Worm (Caenorhabditis elegans) whole organism, L4/young adult: ENCODE data around the gene T25D10.4.

Experiments used
- W03F9.2 ChIP-seq: fragments of 150-350 bp; optimal IDR thresholded peaks from 2 replicates; lab custom pipeline; 2014; ENCODE audit warnings: missing biosample characterization, missing genetic modification characterization
- dao-5 ChIP-seq: sonication (generic microtip); optimal IDR thresholded peaks from 2 replicates; lab custom pipeline; 2016; ENCODE audit warnings: missing genotype, missing genetic modification characterization, moderate library complexity, missing compliant biosample characterization
- him-1 ChIP-seq: sonication (generic microtip); optimal IDR thresholded peaks from 2 replicates; lab custom pipeline; 2016; ENCODE audit warnings: missing genotype, missing genetic modification reagents, missing genetic modification characterization, missing compliant biosample characterization

ce11 chrII:6417999-6418398 is 7.9 kb upstream of the T25D10.4 start:
- TF ChIP-seq him-1 (tag; lab: Kevin White, UChicago) (no peak), W03F9.2 (tag; lab: Kevin White, UChicago) (no peak), dao-5 (no peak)
